Worm (Caenorhabditis elegans) whole organism, late embryonic: ENCODE data around the gene gpx-3.
"Not testable (repeated sequence)": the region's sequence is repeated elsewhere in the genome, so short reads cannot be mapped to it uniquely, and the experiment has no call there.

ENCODE experiments used
- ceh-14 ChIP-seq: sonication (generic microtip); optimal IDR thresholded peaks from 2 replicates; lab custom pipeline; 2016; ENCODE audit warnings: missing genotype, missing genetic modification characterization, missing compliant biosample characterization
- ceh-24 ChIP-seq: sonication (generic microtip); optimal IDR thresholded peaks from 2 replicates; lab custom pipeline; 2016; ENCODE audit warnings: mild to moderate bottlenecking, missing genetic modification characterization, missing compliant biosample characterization
- elt-2 ChIP-seq: sonication (generic microtip); optimal IDR thresholded peaks from 2 replicates; lab custom pipeline; 2016; ENCODE audit warnings: missing genetic modification reagents, missing genetic modification characterization, missing compliant biosample characterization
- ets-4 ChIP-seq: sonication (generic microtip); optimal IDR thresholded peaks from 2 replicates; lab custom pipeline; 2016; ENCODE audit warnings: missing genetic modification characterization, missing compliant biosample characterization
- fkh-10 ChIP-seq: fragments of 150-350 bp; optimal IDR thresholded peaks from 2 replicates; lab custom pipeline; 2014; ENCODE audit warnings: missing biosample characterization, missing genetic modification reagents, missing genetic modification characterization
- nfya-1 ChIP-seq: sonication (generic microtip); optimal IDR thresholded peaks from 2 replicates; lab custom pipeline; 2017; ENCODE audit warnings: missing genetic modification characterization, mild to moderate bottlenecking, missing compliant biosample characterization, antibody characterized with exemption, moderate library complexity
- nhr-11 ChIP-seq: fragments of 150-350 bp; optimal IDR thresholded peaks from 2 replicates; lab custom pipeline; 2014; ENCODE audit warnings: missing biosample characterization, missing genetic modification characterization
- pha-4 ChIP-seq: fragments of 150-350 bp; optimal IDR thresholded peaks from 2 replicates; lab custom pipeline; 2018; ENCODE audit warnings: missing biosample characterization, missing genetic modification reagents, missing genetic modification characterization
- rnt-1 ChIP-seq: sonication (generic microtip); optimal IDR thresholded peaks from 2 replicates; lab custom pipeline; 2016; ENCODE audit warnings: missing genetic modification characterization, missing compliant biosample characterization
- sox-4 ChIP-seq: sonication (generic microtip); optimal IDR thresholded peaks from 2 replicates; lab custom pipeline; 2017; ENCODE audit warnings: mild to moderate bottlenecking, missing genetic modification characterization, inconsistent platforms, missing compliant biosample characterization
- unc-86 ChIP-seq: sonication (generic microtip); optimal IDR thresholded peaks from 2 replicates; lab custom pipeline; 2016; ENCODE audit warnings: missing genetic modification characterization, missing compliant biosample characterization

- TF ChIP-seq fkh-10 (GFP tag; lab: Kevin White, UChicago); nfya-1 (tag; lab: Kevin White, UChicago); ceh-14; unc-86 (tag; lab: Kevin White, UChicago); sox-4; ceh-24 (tag; lab: Kevin White, UChicago); nhr-11; elt-2 (tag; lab: Kevin White, UChicago); ets-4 (tag; lab: Kevin White, UChicago); pha-4 (tag; lab: Kevin White, UChicago); rnt-1 (tag; lab: Kevin White, UChicago): not testable (repeated sequence)
Observed at ce11 chrX:9625824-9626223, 38.1 kb downstream of the gpx-3 start, which contains the start of gene F34H10.1.
